Fruit fly (Drosophila melanogaster) whole organism, prepupa: ENCODE data around the gene Afg3l2.

ENCODE experiments used
- CG10631 ChIP-seq: fragments of 200-800 bp; sonication (Bioruptor generic); optimal IDR thresholded peaks from 2 replicates; lab custom pipeline; 2016; ENCODE audit warnings: missing biosample characterization, missing genetic modification characterization
- CG10669 ChIP-seq: fragments of 200-800 bp; sonication (Bioruptor generic); optimal IDR thresholded peaks from 3 replicates; lab custom pipeline; 2018; ENCODE audit warnings: missing biosample characterization, mild to moderate bottlenecking, missing genetic modification characterization, moderate library complexity
- CG11294 ChIP-seq: fragments of 200-800 bp; sonication (Bioruptor generic); IDR thresholded peaks from 2 replicates; pipeline ENCODE4 v1.3.6; 2022; ENCODE audit warnings: missing biosample characterization, missing genetic modification characterization
- CG11762 ChIP-seq: fragments of 200-800 bp; sonication (Bioruptor generic); optimal IDR thresholded peaks from 3 replicates; lab custom pipeline; 2016; ENCODE audit warnings: missing biosample characterization, missing genetic modification characterization; ENCODE audit not compliant: insufficient read depth
- CG11902 ChIP-seq: fragments of 200-800 bp; sonication (Bioruptor generic); optimal IDR thresholded peaks from 3 replicates; lab custom pipeline; 2016; ENCODE audit warnings: missing biosample characterization, missing genetic modification characterization
- CG1621 ChIP-seq: fragments of 200-800 bp; sonication (Bioruptor generic); optimal IDR thresholded peaks from 3 replicates; lab custom pipeline; 2018; ENCODE audit warnings: missing biosample characterization, mild to moderate bottlenecking, missing genetic modification characterization
- CG3032 ChIP-seq: fragments of 200-800 bp; optimal IDR thresholded peaks from 2 replicates; lab custom pipeline; 2019; ENCODE audit warnings: missing biosample characterization, mild to moderate bottlenecking, missing genetic modification characterization, moderate library complexity
- CG31627 ChIP-seq: fragments of 200-800 bp; sonication (Bioruptor generic); optimal IDR thresholded peaks from 3 replicates; lab custom pipeline; 2016; ENCODE audit warnings: missing biosample characterization, missing genetic modification characterization
- CG32006 ChIP-seq: fragments of 200-800 bp; sonication (Bioruptor generic); optimal IDR thresholded peaks from 3 replicates; lab custom pipeline; 2017; ENCODE audit warnings: missing biosample characterization, mild to moderate bottlenecking, missing genetic modification characterization
- CG34406 ChIP-seq: fragments of 200-800 bp; sonication (Bioruptor generic); optimal IDR thresholded peaks from 3 replicates; lab custom pipeline; 2016; ENCODE audit warnings: missing biosample characterization, missing genetic modification characterization
- CG3919 ChIP-seq: fragments of 200-800 bp; sonication (Bioruptor generic); optimal IDR thresholded peaks from 3 replicates; lab custom pipeline; 2016; ENCODE audit warnings: missing biosample characterization, missing genetic modification characterization
- CG4318 ChIP-seq: fragments of 200-800 bp; sonication (Bioruptor generic); optimal IDR thresholded peaks from 3 replicates; lab custom pipeline; 2017; ENCODE audit warnings: missing biosample characterization, mild to moderate bottlenecking, missing genetic modification characterization
- CG6163 ChIP-seq: fragments of 200-800 bp; sonication (Bioruptor generic); IDR thresholded peaks from 3 replicates; pipeline ENCODE4 v1.3.6; 2022; ENCODE audit warnings: missing biosample characterization, missing genetic modification characterization
- CG6276 ChIP-seq: fragments of 200-800 bp; sonication (Bioruptor generic); optimal IDR thresholded peaks from 2 replicates; lab custom pipeline; 2017; ENCODE audit warnings: missing biosample characterization, mild to moderate bottlenecking, missing genetic modification characterization
- CG6792 ChIP-seq: fragments of 200-800 bp; sonication (Bioruptor generic); optimal IDR thresholded peaks from 3 replicates; lab custom pipeline; 2016; ENCODE audit warnings: missing biosample characterization, missing genetic modification characterization
- CG7368 ChIP-seq: fragments of 200-800 bp; sonication (Bioruptor generic); optimal IDR thresholded peaks from 3 replicates; lab custom pipeline; 2016; ENCODE audit warnings: missing biosample characterization, missing genetic modification characterization
- CG8632 ChIP-seq: fragments of 200-800 bp; sonication (Bioruptor generic); optimal IDR thresholded peaks from 3 replicates; lab custom pipeline; 2016; ENCODE audit warnings: missing biosample characterization, missing genetic modification characterization
- CG9139 ChIP-seq: fragments of 200-800 bp; sonication (Bioruptor generic); optimal IDR thresholded peaks from 3 replicates; lab custom pipeline; 2017; ENCODE audit warnings: missing biosample characterization, mild to moderate bottlenecking, missing genetic modification characterization
- Eip75B ChIP-seq: fragments of 200-800 bp; sonication (Bioruptor generic); optimal IDR thresholded peaks from 3 replicates; lab custom pipeline; 2016; ENCODE audit warnings: missing biosample characterization, missing genetic modification characterization
- Eip78C ChIP-seq: fragments of 200-800 bp; sonication (Bioruptor generic); peaks from one replicate; lab custom pipeline; 2016; ENCODE audit warnings: missing biosample characterization, missing genetic modification characterization
- Ets21C ChIP-seq: fragments of 200-800 bp; sonication (Bioruptor generic); optimal IDR thresholded peaks from 3 replicates; lab custom pipeline; 2016; ENCODE audit warnings: missing biosample characterization, missing genetic modification characterization
- Ets96B ChIP-seq: fragments of 200-800 bp; optimal IDR thresholded peaks from 2 replicates; lab custom pipeline; 2019; ENCODE audit warnings: missing biosample characterization, mild to moderate bottlenecking, missing genetic modification characterization, moderate library complexity
- Hr38 ChIP-seq: sonication (Bioruptor generic); optimal IDR thresholded peaks from 2 replicates; lab custom pipeline; 2016; ENCODE audit warnings: missing biosample characterization, missing genetic modification characterization
- Hr4 ChIP-seq: fragments of 200-800 bp; sonication (Bioruptor generic); optimal IDR thresholded peaks from 3 replicates; lab custom pipeline; 2016; ENCODE audit warnings: missing biosample characterization, missing genetic modification characterization
- Lpt ChIP-seq: fragments of 200-800 bp; sonication (Bioruptor generic); optimal IDR thresholded peaks from 3 replicates; lab custom pipeline; 2016; ENCODE audit warnings: missing biosample characterization, missing genetic modification characterization
- Met ChIP-seq: fragments of 200-800 bp; sonication (Bioruptor generic); optimal IDR thresholded peaks from 3 replicates; lab custom pipeline; 2016; ENCODE audit warnings: missing biosample characterization, missing genetic modification characterization
- OdsH ChIP-seq: fragments of 200-800 bp; sonication (Bioruptor generic); optimal IDR thresholded peaks from 3 replicates; lab custom pipeline; 2016; ENCODE audit warnings: missing biosample characterization, missing genetic modification characterization
- Sox102F ChIP-seq: fragments of 200-800 bp; sonication (Bioruptor generic); optimal IDR thresholded peaks from 2 replicates; lab custom pipeline; 2016; ENCODE audit warnings: missing biosample characterization, mild to moderate bottlenecking, missing genetic modification characterization
- Sox15 ChIP-seq: fragments of 200-800 bp; sonication (Bioruptor generic); optimal IDR thresholded peaks from 3 replicates; lab custom pipeline; 2016; ENCODE audit warnings: missing biosample characterization, missing genetic modification characterization
- achi ChIP-seq: fragments of 200-800 bp; sonication (Bioruptor generic); optimal IDR thresholded peaks from 3 replicates; lab custom pipeline; 2016; ENCODE audit warnings: missing biosample characterization, missing genetic modification characterization
- acj6 ChIP-seq: fragments of 200-800 bp; sonication (Bioruptor generic); optimal IDR thresholded peaks from 3 replicates; lab custom pipeline; 2016; ENCODE audit warnings: missing biosample characterization, missing genetic modification characterization
- dac ChIP-seq: fragments of 200-800 bp; sonication (Bioruptor generic); optimal IDR thresholded peaks from 2 replicates; lab custom pipeline; 2017; ENCODE audit warnings: missing biosample characterization, mild to moderate bottlenecking, missing genetic modification characterization
- dsx ChIP-seq: fragments of 200-800 bp; optimal IDR thresholded peaks from 3 replicates; lab custom pipeline; 2019; ENCODE audit warnings: missing biosample characterization, mild to moderate bottlenecking, missing genetic modification characterization, moderate library complexity; ENCODE audit not compliant: poor library complexity, severe bottlenecking
- eg ChIP-seq: fragments of 200-800 bp; sonication (Bioruptor generic); IDR thresholded peaks from 3 replicates; pipeline ENCODE4 v1.3.6; 2022; ENCODE audit warnings: missing biosample characterization, missing genetic modification characterization
- esn ChIP-seq: fragments of 200-800 bp; sonication (Bioruptor generic); optimal IDR thresholded peaks from 2 replicates; lab custom pipeline; 2016; ENCODE audit warnings: missing biosample characterization, mild to moderate bottlenecking, missing genetic modification characterization, moderate library complexity
- fd85E ChIP-seq: fragments of 200-800 bp; sonication (Bioruptor generic); optimal IDR thresholded peaks from 3 replicates; lab custom pipeline; 2016; ENCODE audit warnings: missing biosample characterization, missing genetic modification characterization
- fkh ChIP-seq: fragments of 200-800 bp; sonication (Bioruptor generic); optimal IDR thresholded peaks from 3 replicates; lab custom pipeline; 2017; ENCODE audit warnings: missing biosample characterization, mild to moderate bottlenecking, missing genetic modification characterization, moderate library complexity
- pdm3 ChIP-seq: fragments of 200-800 bp; sonication (Bioruptor generic); optimal IDR thresholded peaks from 3 replicates; lab custom pipeline; 2016; ENCODE audit warnings: missing biosample characterization, missing genetic modification characterization
- salr ChIP-seq, 2 experiments: fragments of 200-800 bp; sonication (Bioruptor generic); optimal IDR thresholded peaks; 3 replicates each; lab custom pipeline; 2016 to 2018; ENCODE audit warnings: missing biosample characterization in 2 of 2, missing genetic modification characterization in 2 of 2, mild to moderate bottlenecking in 1 of 2
- spab ChIP-seq: fragments of 200-800 bp; sonication (Bioruptor generic); optimal IDR thresholded peaks from 2 replicates; lab custom pipeline; 2017; ENCODE audit warnings: missing biosample characterization, mild to moderate bottlenecking, missing genetic modification characterization, missing genetic modification reagents
- svp ChIP-seq: fragments of 200-800 bp; sonication (Bioruptor generic); peaks from one replicate; lab custom pipeline; 2016; ENCODE audit warnings: missing biosample characterization, missing genetic modification characterization
- vri ChIP-seq: fragments of 200-800 bp; sonication (Bioruptor generic); optimal IDR thresholded peaks from 3 replicates; lab custom pipeline; 2016; ENCODE audit warnings: missing biosample characterization, mild to moderate bottlenecking, missing genetic modification characterization

Afg3l2 gene

dm6 chr3L:17238129-17238732 lies 3.7 kb downstream of the Afg3l2 start, which contains the start of gene Rbp6 (continued):
- TF ChIP-seq OdsH (peak; percentile 64), Hr4 (GFP tag; lab: Kevin White, UChicago) (peak; percentile 58), Met (peak; percentile 48), fd85E (no peak), CG34406 (GFP tag; lab: Kevin White, UChicago) (peak; percentile 27), Ets96B (tag; lab: Kevin White, UChicago) (no peak), CG3032 (peak; percentile 6), CG11902 (GFP tag; lab: Kevin White, UChicago) (no peak), CG3919 (GFP tag; lab: Kevin White, UChicago) (peak; percentile 62), esn (GFP tag; lab: Kevin White, UChicago) (peak; percentile 56), Hr38 (GFP tag; lab: Kevin White, UChicago) (no peak), CG6276 (no peak), pdm3 (GFP tag; lab: Kevin White, UChicago) (peak; percentile 50), CG1621 (tag; lab: Kevin White, UChicago) (no peak), CG6163 (GFP tag; lab: Robert Waterston, UW) (peak; percentile 49; the same call in 1 of the 3 replicates), Sox102F (GFP tag; lab: Kevin White, UChicago) (peak; percentile 50), achi (GFP tag; lab: Kevin White, UChicago) (peak; percentile 43), dsx (GFP tag; lab: Kevin White, UChicago) (peak; percentile 41), Sox15 (GFP tag; lab: Kevin White, UChicago) (no peak), CG11762 (GFP tag; lab: Kevin White, UChicago) (peak; percentile 10)

dm6 chr3L:17237003-17237402 lies 4.9 kb downstream of the Afg3l2 start:
- TF ChIP-seq svp (GFP tag; lab: Kevin White, UChicago) (peak; percentile 7), CG11294 (GFP tag; lab: Robert Waterston, UW) (no peak)

dm6 chr3L:17226330-17226729 lies 15.6 kb downstream of the Afg3l2 start:
- TF ChIP-seq eg (GFP tag; lab: Robert Waterston, UW) = 0 out of 3 replicates have a peak, but pooled peaks have one; percentile 44
- TF ChIP-seq salr (GFP tag; optimal IDR thresholded peaks at IDR 0.05; lab: Kevin White, UChicago) = no peak
- TF ChIP-seq CG6163 (GFP tag; lab: Robert Waterston, UW) = 0 out of 3 replicates have a peak, but pooled peaks have one; percentile 32
- no peak for TF ChIP-seq CG8632 (GFP tag; lab: Kevin White, UChicago)
- peak; percentile 24 for TF ChIP-seq CG10631
- no peak for TF ChIP-seq Hr38 (GFP tag; lab: Kevin White, UChicago)
- TF ChIP-seq CG10669 (GFP tag; lab: Kevin White, UChicago) = peak; percentile 38
- no peak for TF ChIP-seq Sox15 (GFP tag; lab: Kevin White, UChicago)
- TF ChIP-seq CG11902 (GFP tag; lab: Kevin White, UChicago) = no peak
- no peak for TF ChIP-seq fkh
- peak; percentile 11 for TF ChIP-seq CG32006 (GFP tag; lab: Kevin White, UChicago)
- TF ChIP-seq CG4318 (GFP tag; lab: Kevin White, UChicago) = peak; percentile 2
- peak; percentile 10 for TF ChIP-seq CG3919 (GFP tag; lab: Kevin White, UChicago)
- peak; percentile 17 for TF ChIP-seq CG3032
- TF ChIP-seq svp (GFP tag; lab: Kevin White, UChicago) = peak; percentile 24

- TF ChIP-seq vri (GFP tag; lab: Kevin White, UChicago) = no peak
- TF ChIP-seq acj6 (GFP tag; lab: Kevin White, UChicago) = peak; percentile 2
- no peak for TF ChIP-seq CG10669 (GFP tag; lab: Kevin White, UChicago)
- no peak for TF ChIP-seq Ets96B (tag; lab: Kevin White, UChicago)
- peak; percentile 63 for TF ChIP-seq Eip78C (GFP tag; lab: Kevin White, UChicago)
- peak; percentile 17 for TF ChIP-seq Hr4 (GFP tag; lab: Kevin White, UChicago)
- TF ChIP-seq CG3919 (GFP tag; lab: Kevin White, UChicago) = no peak
- TF ChIP-seq CG31627 (GFP tag; lab: Kevin White, UChicago) = no peak
- no peak for TF ChIP-seq fd85E
- no peak for TF ChIP-seq Ets21C (GFP tag; lab: Kevin White, UChicago)
- TF ChIP-seq achi (GFP tag; lab: Kevin White, UChicago) = no peak
- no peak for TF ChIP-seq esn (GFP tag; lab: Kevin White, UChicago)
- no peak for TF ChIP-seq spab
- TF ChIP-seq CG8632 (GFP tag; lab: Kevin White, UChicago) = no peak
- no peak for TF ChIP-seq CG9139
- TF ChIP-seq CG6792 (GFP tag; lab: Kevin White, UChicago) = no peak
- no peak for TF ChIP-seq CG6163 (GFP tag; lab: Robert Waterston, UW)
- TF ChIP-seq Eip75B (GFP tag; lab: Kevin White, UChicago) = no peak
- TF ChIP-seq Lpt (GFP tag; lab: Kevin White, UChicago) = no peak
- no peak for TF ChIP-seq CG7368
- TF ChIP-seq eg (GFP tag; lab: Robert Waterston, UW) = 0 out of 3 replicates have a peak, but pooled peaks have one; percentile 10
- no peak for TF ChIP-seq CG11294 (GFP tag; lab: Robert Waterston, UW)
- no peak for TF ChIP-seq CG1621 (tag; lab: Kevin White, UChicago)
- TF ChIP-seq CG4318 (GFP tag; lab: Kevin White, UChicago) = peak; percentile 0
- no peak for TF ChIP-seq dac
- TF ChIP-seq CG10631 = peak; percentile 13
- peak in 1 of 2 experiments; percentile 43 for TF ChIP-seq salr (GFP tag; optimal IDR thresholded peaks at IDR 0.05; lab: Kevin White, UChicago)
- TF ChIP-seq fkh = no peak
Measured at dm6 chr3L:17219299-17219698, 22.6 kb downstream of the Afg3l2 start.
